Worm (Caenorhabditis elegans) whole organism, L1 larva: Measurements from ENCODE around the gene F46H6.5.

ENCODE experiments used
- blmp-1 ChIP-seq: fragments of 150-350 bp; optimal IDR thresholded peaks from 2 replicates; lab custom pipeline; 2014; ENCODE audit warnings: missing biosample characterization, missing genetic modification characterization
- ceh-82 ChIP-seq, 3 experiments: fragments of 150-350 bp in 1 of 3; sonication (generic microtip) in 2 of 3; optimal IDR thresholded peaks; 2 replicates each; lab custom pipeline; 2014 to 2017; ENCODE audit warnings: missing biosample characterization in 3 of 3, missing genetic modification characterization in 3 of 3
- elt-2 ChIP-seq: sonication (generic microtip); optimal IDR thresholded peaks from 2 replicates; lab custom pipeline; 2016; ENCODE audit warnings: missing genetic modification characterization, mild to moderate bottlenecking, inconsistent platforms, missing compliant biosample characterization, missing genetic modification reagents
- jun-1 ChIP-seq: fragments of 150-350 bp; optimal IDR thresholded peaks from 2 replicates; lab custom pipeline; 2014; ENCODE audit warnings: missing biosample characterization, missing genetic modification reagents, missing genetic modification characterization
- lin-13 ChIP-seq: fragments of 150-350 bp; optimal IDR thresholded peaks from 2 replicates; lab custom pipeline; 2014; ENCODE audit warnings: missing biosample characterization, missing genetic modification reagents, missing genetic modification characterization
- lin-39 ChIP-seq: fragments of 150-350 bp; optimal IDR thresholded peaks from 2 replicates; lab custom pipeline; 2014; ENCODE audit warnings: missing biosample characterization, missing genetic modification reagents, missing genetic modification characterization
- lsy-2 ChIP-seq, 2 experiments: fragments of 150-350 bp; optimal IDR thresholded peaks; 2 replicates each; lab custom pipeline; 2014; ENCODE audit warnings: missing biosample characterization in 2 of 2, missing genetic modification characterization in 2 of 2
- nhr-12 ChIP-seq: sonication (generic microtip); optimal IDR thresholded peaks from 2 replicates; lab custom pipeline; 2017; ENCODE audit warnings: missing biosample characterization, missing genetic modification characterization
- pag-3 ChIP-seq: sonication (generic microtip); optimal IDR thresholded peaks from 2 replicates; lab custom pipeline; 2017; ENCODE audit warnings: missing genetic modification characterization, mild to moderate bottlenecking, missing compliant biosample characterization, antibody characterized with exemption, borderline replicate concordance; ENCODE audit not compliant: insufficient read depth
- skn-1 ChIP-seq: fragments of 150-350 bp; optimal IDR thresholded peaks from 2 replicates; lab custom pipeline; 2014; ENCODE audit warnings: missing biosample characterization, missing genetic modification characterization
- snpc-4 ChIP-seq: fragments of 150-350 bp; optimal IDR thresholded peaks from 2 replicates; lab custom pipeline; 2014; ENCODE audit warnings: missing biosample characterization, missing genetic modification characterization
- tlp-1 ChIP-seq: fragments of 150-350 bp; optimal IDR thresholded peaks from 2 replicates; lab custom pipeline; 2014; ENCODE audit warnings: missing biosample characterization, missing genetic modification characterization
- unc-62 ChIP-seq: fragments of 150-350 bp; optimal IDR thresholded peaks from 2 replicates; lab custom pipeline; 2014; ENCODE audit warnings: missing biosample characterization, missing genetic modification reagents, missing genetic modification characterization

DNA sequence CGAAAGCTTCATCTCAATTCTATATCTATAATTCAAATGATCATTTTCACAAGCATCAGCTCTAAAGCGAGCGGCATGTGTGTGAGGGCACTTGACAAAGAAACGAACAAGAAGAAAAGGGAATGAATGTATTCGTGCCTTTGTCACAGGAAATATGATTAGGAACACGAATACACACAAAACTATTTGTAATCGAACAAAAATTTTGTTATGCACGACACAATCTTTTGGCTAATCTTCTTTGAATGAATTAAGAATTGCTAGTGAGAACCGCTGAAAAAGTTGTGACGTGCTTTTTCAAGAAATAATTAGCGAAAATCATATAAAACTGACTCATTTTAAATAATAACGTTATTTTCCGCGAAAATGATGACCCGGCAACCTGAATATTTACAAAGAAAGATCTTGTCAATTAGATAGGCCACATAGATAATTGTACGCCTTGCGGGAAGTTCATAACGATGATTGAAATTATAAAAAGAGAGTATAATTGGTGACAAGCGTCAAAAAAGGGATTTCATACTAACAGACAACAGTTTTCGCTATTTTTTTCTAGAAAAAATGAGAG is 1.5 kb upstream of the F46H6.5 start:
- TF ChIP-seq blmp-1 (no peak), tlp-1 (tag; lab: Kevin White, UChicago) (no peak), pag-3 (tag; lab: Kevin White, UChicago) (no peak), jun-1 (no peak), nhr-12 (tag; lab: Kevin White, UChicago) (no peak), lin-39 (no peak), ceh-82 (tag; optimal IDR thresholded peaks at IDR 0.05; lab: Kevin White, UChicago) (no peak), unc-62 (no peak), lin-13 (GFP tag; lab: Kevin White, UChicago) (no peak), snpc-4 (no peak), lsy-2 (tag; optimal IDR thresholded peaks at IDR 0.05; lab: Kevin White, UChicago) (no peak), skn-1 (no peak), elt-2 (no peak)
